Fruit fly (Drosophila melanogaster): ENCODE measurements around the gene CG10903.
A peak's percentile ranks its signal among the peaks of the same experiment; 100 is the strongest.

CG10903 gene

DNA sequence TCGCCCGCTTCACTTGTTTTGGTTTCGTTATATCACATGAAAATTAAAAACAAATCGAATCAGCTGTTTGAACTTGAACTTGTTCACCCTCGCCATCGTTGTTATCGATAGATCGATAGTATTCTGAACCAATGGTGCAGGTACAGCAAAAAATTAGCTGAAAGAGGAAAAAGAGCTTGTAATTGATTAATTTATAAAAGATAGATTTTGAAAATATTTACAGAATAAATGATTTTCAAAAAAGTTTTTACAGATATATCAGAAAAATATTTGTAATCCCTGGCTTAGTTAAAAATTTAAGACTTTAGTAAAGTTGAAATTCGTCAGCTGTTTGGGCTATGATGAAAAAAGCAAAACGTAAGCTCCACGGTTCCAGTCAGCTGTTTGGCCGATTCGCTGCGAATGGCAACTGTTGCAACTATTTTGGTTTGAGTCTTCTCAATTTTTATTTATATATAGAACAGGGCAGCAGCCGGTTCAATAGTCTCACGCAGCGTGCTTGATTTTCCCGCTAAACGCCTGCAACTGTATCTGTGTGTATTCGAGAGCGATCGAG, 2.8 kb downstream of the CG10903 start, which contains the start of the genes CG11035 and unc-45 (continued):
- no peak for TF ChIP-seq dysf (GFP tag; IDR thresholded peaks at IDR 0.05)
- no peak for TF ChIP-seq CG12942 (GFP tag; optimal IDR thresholded peaks at IDR 0.05)
- peak; percentile 83 for TF ChIP-seq knrl (GFP tag; IDR thresholded peaks at IDR 0.05; ENCODE audit: partially characterized antibody)
- no peak for TF ChIP-seq Spps (tag; optimal IDR thresholded peaks at IDR 0.05)
- no peak for TF ChIP-seq H2.0 (GFP tag; IDR thresholded peaks at IDR 0.05)
- TF ChIP-seq CG6272 (GFP tag; IDR thresholded peaks at IDR 0.05), result 0 out of 2 replicates have a peak, but pooled peaks have one; percentile 12
- no peak for TF ChIP-seq Hand (GFP tag; optimal IDR thresholded peaks at IDR 0.05)
- no peak for TF ChIP-seq fu2 (GFP tag; optimal IDR thresholded peaks at IDR 0.05)
- TF ChIP-seq Sox100B (GFP tag; optimal IDR thresholded peaks at IDR 0.05), result peak; percentile 49
- TF ChIP-seq ase (GFP tag; IDR thresholded peaks at IDR 0.05), result no peak
- TF ChIP-seq lov (optimal IDR thresholded peaks at IDR 0.05), result no peak
- no peak for TF ChIP-seq lov (GFP tag; IDR thresholded peaks at IDR 0.05)
- TF ChIP-seq CG11085 (GFP tag; IDR thresholded peaks at IDR 0.05), result no peak
- TF ChIP-seq HmgZ (tag; optimal IDR thresholded peaks at IDR 0.05), result peak; percentile 30
- TF ChIP-seq CG4404 (GFP tag; IDR thresholded peaks at IDR 0.05), result no peak
- TF ChIP-seq Side (GFP tag; optimal IDR thresholded peaks at IDR 0.05), result no peak
- no peak for TF ChIP-seq gcm2 (GFP tag; optimal IDR thresholded peaks at IDR 0.05)
- no peak for TF ChIP-seq CG12219 (GFP tag; optimal IDR thresholded peaks at IDR 0.05)
- TF ChIP-seq unc-4 (GFP tag; IDR thresholded peaks at IDR 0.05; ENCODE audit: partially characterized antibody), result peak; percentile 78
- 0 out of 3 replicates have a peak, but pooled peaks have one; percentile 42 for TF ChIP-seq CG7963 (GFP tag; IDR thresholded peaks at IDR 0.05; ENCODE audit: partially characterized antibody)
- no peak for TF ChIP-seq Sox102F (GFP tag; optimal IDR thresholded peaks at IDR 0.05)
- TF ChIP-seq CG31224 (GFP tag; IDR thresholded peaks at IDR 0.05), result no peak
- no peak for TF ChIP-seq Dip2 (GFP tag; IDR thresholded peaks at IDR 0.05)
- TF ChIP-seq cas (GFP tag; IDR thresholded peaks at IDR 0.05), result peak; percentile 50; the same call in 1 of the 2 replicates
- TF ChIP-seq CG10209 (GFP tag; optimal IDR thresholded peaks at IDR 0.05), result no peak
- no peak for TF ChIP-seq CG18011 (GFP tag; optimal IDR thresholded peaks at IDR 0.05)
- TF ChIP-seq sim (GFP tag; IDR thresholded peaks at IDR 0.05), result no peak
- no peak for TF ChIP-seq bowl (GFP tag; IDR thresholded peaks at IDR 0.05)
- TF ChIP-seq Nf-YA (GFP tag; IDR thresholded peaks at IDR 0.05), result no peak
- TF ChIP-seq CG1832 (GFP tag; optimal IDR thresholded peaks at IDR 0.05), result no peak
- TF ChIP-seq CG15011 (GFP tag; optimal IDR thresholded peaks at IDR 0.05), result no peak
- TF ChIP-seq cg (GFP tag; optimal IDR thresholded peaks at IDR 0.05), result peak; percentile 46
- TF ChIP-seq zfh1 (GFP tag; IDR thresholded peaks at IDR 0.05), result no peak
- TF ChIP-seq CG4360 (GFP tag; IDR thresholded peaks at IDR 0.05), result no peak
- TF ChIP-seq CG10462 (GFP tag; optimal IDR thresholded peaks at IDR 0.05), result no peak
- no peak for TF ChIP-seq B-H1 (GFP tag; IDR thresholded peaks at IDR 0.05)
- TF ChIP-seq CG3407 (GFP tag; optimal IDR thresholded peaks at IDR 0.05), result no peak
- 0 out of 3 replicates have a peak, but pooled peaks have one; percentile 19 for TF ChIP-seq CG11695 (GFP tag; IDR thresholded peaks at IDR 0.05)
- TF ChIP-seq CG16813 (GFP tag; IDR thresholded peaks at IDR 0.05; ENCODE audit: partially characterized antibody), result peak; percentile 76
- TF ChIP-seq dmrt99B (tag; optimal IDR thresholded peaks at IDR 0.05), result no peak
- no peak for TF ChIP-seq Poxn (GFP tag; IDR thresholded peaks at IDR 0.05)
- no peak for TF ChIP-seq ac (GFP tag; optimal IDR thresholded peaks at IDR 0.05)
- TF ChIP-seq CG43689 (GFP tag; IDR thresholded peaks at IDR 0.05), result no peak
- peak; percentile 55 for TF ChIP-seq CG6689 (GFP tag; IDR thresholded peaks at IDR 0.05)
- TF ChIP-seq ham (GFP tag; IDR thresholded peaks at IDR 0.05), result no peak
- TF ChIP-seq CG9215 (GFP tag; IDR thresholded peaks at IDR 0.05), result peak; percentile 50
- no peak for TF ChIP-seq CG14965 (GFP tag; optimal IDR thresholded peaks at IDR 0.05; ENCODE audit: borderline replicate concordance)
- no peak for TF ChIP-seq CG6765 (GFP tag; optimal IDR thresholded peaks at IDR 0.05)
- TF ChIP-seq CG18599 (GFP tag; optimal IDR thresholded peaks at IDR 0.05), result no peak
- peak; percentile 45; the same call in 1 of the 2 replicates for TF ChIP-seq nerfin-2 (GFP tag; IDR thresholded peaks at IDR 0.05; ENCODE audit: partially characterized antibody)
- TF ChIP-seq br (optimal IDR thresholded peaks at IDR 0.05), result no peak
